Worm (Caenorhabditis elegans): ENCODE data around the gene pri-1.
A peak's percentile ranks its signal among the peaks of the same experiment; 100 is the strongest.

Gene pri-1

ce11 chrIII:9616933-9617332 lies 2.9 kb upstream of the pri-1 start (continued):
- no peak for TF ChIP-seq zfh-2 (GFP tag; conservative IDR thresholded peaks at IDR 0.05)
- no peak for TF ChIP-seq cebp-2 (GFP tag; IDR thresholded peaks at IDR 0.05)
- peak; percentile 85 for TF ChIP-seq ceh-100 (GFP tag; IDR thresholded peaks at IDR 0.05)
- peak; percentile 97 for TF ChIP-seq ekl-4 (GFP tag; IDR thresholded peaks at IDR 0.05)
- TF ChIP-seq rpc-1 (optimal IDR thresholded peaks at IDR 0.05): peak; percentile 15
- TF ChIP-seq rpc-1 (tag; optimal IDR thresholded peaks at IDR 0.05): no peak
- TF ChIP-seq ceh-27 (GFP tag; optimal IDR thresholded peaks at IDR 0.05): no peak
- TF ChIP-seq madf-8 (GFP tag; conservative IDR thresholded peaks at IDR 0.05): peak; percentile 100
- TF ChIP-seq nhr-120 (GFP tag; IDR thresholded peaks at IDR 0.05): no peak
- TF ChIP-seq Y67H2A.10 (GFP tag; conservative IDR thresholded peaks at IDR 0.05): peak; percentile 81; the same call in 1 of the 2 replicates
- 0 out of 2 replicates have a peak, but pooled peaks have one; percentile 21 for TF ChIP-seq K11D2.4 (GFP tag; IDR thresholded peaks at IDR 0.05)
- TF ChIP-seq ztf-28 (GFP tag; IDR thresholded peaks at IDR 0.05): peak; percentile 94
- TF ChIP-seq tbp1 (GFP tag; optimal IDR thresholded peaks at IDR 0.05): peak; percentile 75
- TF ChIP-seq snpc-1.3 (tag; optimal IDR thresholded peaks at IDR 0.05; ENCODE audit: insufficient read depth): peak; percentile 96
- peak; percentile 91; the same call in 1 of the 2 replicates for TF ChIP-seq F37B4.10 (GFP tag; IDR thresholded peaks at IDR 0.05)
- peak; percentile 96 for TF ChIP-seq lsl-1 (GFP tag; optimal IDR thresholded peaks at IDR 0.05)
- no peak for TF ChIP-seq ceh-58 (GFP tag; IDR thresholded peaks at IDR 0.05)
- no peak for TF ChIP-seq egrh-3 (GFP tag; IDR thresholded peaks at IDR 0.05)
- TF ChIP-seq nhr-80 (tag; optimal IDR thresholded peaks at IDR 0.05): no peak
- TF ChIP-seq chd-7 (tag; optimal IDR thresholded peaks at IDR 0.05): no peak
- TF ChIP-seq lin-26 (GFP tag; IDR thresholded peaks at IDR 0.05): peak; percentile 87
- no peak for TF ChIP-seq K12H6.12 (tag; optimal IDR thresholded peaks at IDR 0.05)
- no peak for TF ChIP-seq sptf-2 (GFP tag; optimal IDR thresholded peaks at IDR 0.05)
- no peak for TF ChIP-seq let-607 (tag; optimal IDR thresholded peaks at IDR 0.05)
- peak; percentile 94 for TF ChIP-seq pbrm-1 (GFP tag; IDR thresholded peaks at IDR 0.05)
- 0 out of 2 replicates have a peak, but pooled peaks have one; percentile 7 for TF ChIP-seq ztf-6 (GFP tag; IDR thresholded peaks at IDR 0.05)
- no peak for TF ChIP-seq akir-1 (GFP tag; optimal IDR thresholded peaks at IDR 0.05)
- no peak for TF ChIP-seq egl-44 (GFP tag; IDR thresholded peaks at IDR 0.05)
- no peak for TF ChIP-seq aptf-3 (GFP tag; IDR thresholded peaks at IDR 0.05)
- no peak for TF ChIP-seq ceh-79 (tag; optimal IDR thresholded peaks at IDR 0.05)
- TF ChIP-seq ets-4 (GFP tag; optimal IDR thresholded peaks at IDR 0.05): no peak
- no peak for TF ChIP-seq tbx-9 (tag; optimal IDR thresholded peaks at IDR 0.05; ENCODE audit: borderline replicate concordance)
- TF ChIP-seq D2030.7 (GFP tag; IDR thresholded peaks at IDR 0.05): peak; percentile 99
- TF ChIP-seq nfyb-1 (GFP tag; IDR thresholded peaks at IDR 0.05): peak; percentile 87; the same call in 1 of the 2 replicates
- TF ChIP-seq madf-6 (GFP tag; IDR thresholded peaks at IDR 0.05): peak; percentile 100
- peak; percentile 57 for TF ChIP-seq mes-4 (tag; optimal IDR thresholded peaks at IDR 0.05)
- TF ChIP-seq ama-1 (optimal IDR thresholded peaks at IDR 0.05): no peak
- peak in 1 of 2 experiments; percentile 42 for TF ChIP-seq ama-1 (GFP tag; optimal IDR thresholded peaks at IDR 0.05)
- peak; percentile 97 for TF ChIP-seq F33H1.4 (GFP tag; IDR thresholded peaks at IDR 0.05)
- TF ChIP-seq Y79H2A.3 (GFP tag; conservative IDR thresholded peaks at IDR 0.05): peak; percentile 97
- peak; percentile 98 for TF ChIP-seq tlf-1 (GFP tag; optimal IDR thresholded peaks at IDR 0.05)
- TF ChIP-seq zim-3 (tag; optimal IDR thresholded peaks at IDR 0.05): no peak
- TF ChIP-seq rec-8 (tag; optimal IDR thresholded peaks at IDR 0.05): peak in 1 of 2 experiments; percentile 17
- TF ChIP-seq C17E4.6 (GFP tag; IDR thresholded peaks at IDR 0.05): peak; percentile 98
- no peak for TF ChIP-seq cebp-1 (GFP tag; IDR thresholded peaks at IDR 0.05)
- peak; percentile 33 for TF ChIP-seq cebp-1 (tag; optimal IDR thresholded peaks at IDR 0.05)
- peak; percentile 52 for TF ChIP-seq snpc-4 (GFP tag; optimal IDR thresholded peaks at IDR 0.05)
- peak; percentile 54 to 86 (median 70) for TF ChIP-seq snpc-4 (tag; optimal IDR thresholded peaks at IDR 0.05)
- peak; percentile 98 for TF ChIP-seq dox-1 (GFP tag; IDR thresholded peaks at IDR 0.05)

All from whole organism, young adult.